Worm (Caenorhabditis elegans) whole organism, young adult: Measurements from ENCODE around the gene kin-20.
A peak's percentile ranks its signal among the peaks of the same experiment; 100 is the strongest.

Source experiments
- B0019.2 ChIP-seq: fragments of 200-800 bp; sonication (Bioruptor generic); conservative IDR thresholded peaks from 2 replicates; pipeline ENCODE4 v1.3.6; 2022; ENCODE audit warnings: missing genetic modification reagents, missing genetic modification characterization, missing compliant biosample characterization
- B0035.1 ChIP-seq: sonication (generic microtip); optimal IDR thresholded peaks from 2 replicates; lab custom pipeline; 2016; ENCODE audit warnings: missing genetic modification characterization, mild to moderate bottlenecking, missing compliant biosample characterization, missing genotype, missing genetic modification reagents
- B0261.1 ChIP-seq: sonication (generic microtip); optimal IDR thresholded peaks from 2 replicates; lab custom pipeline; 2016; ENCODE audit warnings: mild to moderate bottlenecking, missing genetic modification characterization, moderate library complexity, missing compliant biosample characterization
- C17E4.6 ChIP-seq: fragments of 200-800 bp; sonication (Bioruptor generic); IDR thresholded peaks from 2 replicates; pipeline ENCODE4 v1.3.6; 2022; ENCODE audit warnings: missing genetic modification reagents, missing genetic modification characterization, missing compliant biosample characterization
- D2030.7 ChIP-seq: fragments of 200-800 bp; sonication (Bioruptor generic); IDR thresholded peaks from 2 replicates; pipeline ENCODE4 v1.3.6; 2022; ENCODE audit warnings: missing genetic modification reagents, missing genetic modification characterization, missing compliant biosample characterization
- F10E7.11 ChIP-seq: sonication (generic microtip); optimal IDR thresholded peaks from 2 replicates; lab custom pipeline; 2017; ENCODE audit warnings: mild to moderate bottlenecking, missing genetic modification characterization, moderate library complexity, missing compliant biosample characterization
- F37B4.10 ChIP-seq: fragments of 200-800 bp; sonication (Bioruptor generic); IDR thresholded peaks from 2 replicates; pipeline ENCODE4 v1.3.6; 2022; ENCODE audit warnings: missing genetic modification characterization, missing compliant biosample characterization
- F39B2.1 ChIP-seq: fragments of 200-800 bp; sonication (Bioruptor generic); IDR thresholded peaks from 2 replicates; pipeline ENCODE4 v1.3.6; 2022; ENCODE audit warnings: missing genetic modification reagents, missing genetic modification characterization, missing compliant biosample characterization
- K11D2.4 ChIP-seq: fragments of 200-800 bp; sonication (Bioruptor generic); IDR thresholded peaks from 2 replicates; pipeline ENCODE4 v1.3.6; 2022; ENCODE audit warnings: missing genetic modification reagents, missing genetic modification characterization, missing compliant biosample characterization
- T26A5.8 ChIP-seq: sonication (generic microtip); optimal IDR thresholded peaks from 2 replicates; lab custom pipeline; 2016; ENCODE audit warnings: missing genetic modification characterization, missing compliant biosample characterization
- Y56A3A.18 ChIP-seq: fragments of 200-800 bp; sonication (Bioruptor generic); IDR thresholded peaks from 2 replicates; pipeline ENCODE4 v1.3.6; 2022; ENCODE audit warnings: missing genetic modification reagents, missing genetic modification characterization, missing compliant biosample characterization
- Y67H2A.10 ChIP-seq: fragments of 200-800 bp; sonication (Bioruptor generic); conservative IDR thresholded peaks from 2 replicates; pipeline ENCODE4 v1.3.6; 2022; ENCODE audit warnings: missing genetic modification reagents, missing genetic modification characterization, missing compliant biosample characterization
- ZK185.1 ChIP-seq: sonication (generic microtip); optimal IDR thresholded peaks from 2 replicates; lab custom pipeline; 2016; ENCODE audit warnings: mild to moderate bottlenecking, missing genetic modification characterization, missing compliant biosample characterization; ENCODE audit not compliant: poor library complexity, severe bottlenecking
- akir-1 ChIP-seq: fragments of 200-800 bp; sonication (Bioruptor generic); optimal IDR thresholded peaks from 2 replicates; lab custom pipeline; 2018; ENCODE audit warnings: mild to moderate bottlenecking, missing genetic modification characterization, moderate library complexity, missing compliant biosample characterization
- aptf-2 ChIP-seq: fragments of 200-800 bp; sonication (Bioruptor generic); conservative IDR thresholded peaks from 2 replicates; pipeline ENCODE4 v1.3.6; 2022; ENCODE audit warnings: missing genetic modification reagents, missing genetic modification characterization, missing compliant biosample characterization
- atf-7 ChIP-seq: sonication (generic microtip); optimal IDR thresholded peaks from 2 replicates; lab custom pipeline; 2017; ENCODE audit warnings: mild to moderate bottlenecking, missing genetic modification characterization, missing compliant biosample characterization
- athp-1 ChIP-seq: sonication (generic microtip); optimal IDR thresholded peaks from 2 replicates; lab custom pipeline; 2017; ENCODE audit warnings: mild to moderate bottlenecking, missing genetic modification characterization, missing compliant biosample characterization
- attf-5 ChIP-seq: fragments of 200-800 bp; sonication (Bioruptor generic); optimal IDR thresholded peaks from 2 replicates; lab custom pipeline; 2018; ENCODE audit warnings: mild to moderate bottlenecking, missing genetic modification characterization, missing compliant biosample characterization
- attf-6 ChIP-seq: fragments of 200-800 bp; sonication (Bioruptor generic); IDR thresholded peaks from 2 replicates; pipeline ENCODE4 v1.3.6; 2022; ENCODE audit warnings: missing genetic modification reagents, missing genetic modification characterization, missing compliant biosample characterization
- bed-1 ChIP-seq: fragments of 200-800 bp; sonication (Bioruptor generic); IDR thresholded peaks from 2 replicates; pipeline ENCODE4 v1.3.6; 2022; ENCODE audit warnings: missing genetic modification reagents, missing genetic modification characterization, missing compliant biosample characterization
- bed-2 ChIP-seq: fragments of 200-800 bp; sonication (Bioruptor generic); IDR thresholded peaks from 2 replicates; pipeline ENCODE4 v1.3.6; 2022; ENCODE audit warnings: missing genetic modification reagents, missing genetic modification characterization, missing compliant biosample characterization
- ceh-100 ChIP-seq: fragments of 200-800 bp; sonication (Bioruptor generic); IDR thresholded peaks from 2 replicates; pipeline ENCODE4 v1.3.6; 2022; ENCODE audit warnings: missing genetic modification reagents, missing genetic modification characterization, missing compliant biosample characterization
- ceh-27 ChIP-seq: fragments of 200-800 bp; sonication (Bioruptor generic); optimal IDR thresholded peaks from 2 replicates; lab custom pipeline; 2018; ENCODE audit warnings: mild to moderate bottlenecking, missing genetic modification characterization, moderate library complexity, missing compliant biosample characterization
- ceh-79 ChIP-seq: sonication (generic microtip); optimal IDR thresholded peaks from 2 replicates; lab custom pipeline; 2017; ENCODE audit warnings: mild to moderate bottlenecking, missing genetic modification characterization, missing compliant biosample characterization
- chd-7 ChIP-seq: sonication (generic microtip); optimal IDR thresholded peaks from 2 replicates; lab custom pipeline; 2016; ENCODE audit warnings: mild to moderate bottlenecking, missing genetic modification characterization, moderate library complexity, missing compliant biosample characterization
- dpff-1 ChIP-seq: sonication (generic microtip); optimal IDR thresholded peaks from 2 replicates; lab custom pipeline; 2017; ENCODE audit warnings: mild to moderate bottlenecking, missing genetic modification characterization, missing compliant biosample characterization
- efl-1 ChIP-seq: fragments of 150-350 bp; optimal IDR thresholded peaks from 2 replicates; lab custom pipeline; 2014; ENCODE audit warnings: missing biosample characterization, missing genetic modification reagents, missing genetic modification characterization
- egl-18 ChIP-seq: fragments of 200-800 bp; sonication (Bioruptor generic); IDR thresholded peaks from 2 replicates; pipeline ENCODE4 v1.3.6; 2022; ENCODE audit warnings: missing genetic modification reagents, missing genetic modification characterization, missing compliant biosample characterization
- ets-4 ChIP-seq: fragments of 200-800 bp; sonication (Bioruptor generic); optimal IDR thresholded peaks from 2 replicates; lab custom pipeline; 2018; ENCODE audit warnings: mild to moderate bottlenecking, missing genetic modification characterization, missing compliant biosample characterization
- him-1 ChIP-seq: sonication (generic microtip); optimal IDR thresholded peaks from 2 replicates; lab custom pipeline; 2016; ENCODE audit warnings: missing genotype, missing genetic modification reagents, missing genetic modification characterization, missing compliant biosample characterization
- hlh-12 ChIP-seq: sonication (generic microtip); optimal IDR thresholded peaks from 2 replicates; lab custom pipeline; 2016; ENCODE audit warnings: missing genetic modification characterization, missing compliant biosample characterization
- lsy-27 ChIP-seq: sonication (generic microtip); optimal IDR thresholded peaks from 2 replicates; lab custom pipeline; 2017; ENCODE audit warnings: missing genetic modification characterization, mild to moderate bottlenecking, missing compliant biosample characterization, antibody characterized with exemption, missing genotype, borderline replicate concordance; ENCODE audit not compliant: insufficient read depth
- madf-6 ChIP-seq: fragments of 200-800 bp; sonication (Bioruptor generic); IDR thresholded peaks from 2 replicates; pipeline ENCODE4 v1.3.6; 2022; ENCODE audit warnings: missing genetic modification reagents, missing genetic modification characterization, missing compliant biosample characterization
- madf-8 ChIP-seq: fragments of 200-800 bp; sonication (Bioruptor generic); conservative IDR thresholded peaks from 2 replicates; pipeline ENCODE4 v1.3.6; 2022; ENCODE audit warnings: missing genetic modification reagents, missing genetic modification characterization, missing compliant biosample characterization
- nfya-1 ChIP-seq: sonication (generic microtip); optimal IDR thresholded peaks from 2 replicates; lab custom pipeline; 2017; ENCODE audit warnings: antibody characterized with exemption, missing compliant biosample characterization, missing genetic modification characterization, borderline replicate concordance; ENCODE audit not compliant: insufficient read depth
- nfya-2 ChIP-seq: fragments of 200-800 bp; sonication (Bioruptor generic); IDR thresholded peaks from 2 replicates; pipeline ENCODE4 v1.3.6; 2022; ENCODE audit warnings: missing genetic modification reagents, missing genetic modification characterization, missing compliant biosample characterization
- nfyb-1 ChIP-seq: fragments of 200-800 bp; sonication (Bioruptor generic); IDR thresholded peaks from 2 replicates; pipeline ENCODE4 v1.3.6; 2022; ENCODE audit warnings: missing genetic modification reagents, missing genetic modification characterization, missing compliant biosample characterization
- nhr-120 ChIP-seq: fragments of 200-800 bp; sonication (Bioruptor generic); IDR thresholded peaks from 2 replicates; pipeline ENCODE4 v1.3.6; 2022; ENCODE audit warnings: missing genetic modification characterization, missing compliant biosample characterization
- repo-1 ChIP-seq: sonication (generic microtip); optimal IDR thresholded peaks from 2 replicates; lab custom pipeline; 2017; ENCODE audit warnings: mild to moderate bottlenecking, missing genetic modification characterization, missing compliant biosample characterization
- rpc-1 ChIP-seq, 2 experiments: fragments of 150-350 bp in 1 of 2; sonication (generic microtip) in 1 of 2; optimal IDR thresholded peaks; 2 replicates each; lab custom pipeline; 2014 to 2018; ENCODE audit warnings: missing biosample characterization in 1 of 2, missing genetic modification characterization in 1 of 2, missing genetic modification reagents in 1 of 2, missing genotype in 1 of 2
- sdz-38 ChIP-seq: sonication (generic microtip); optimal IDR thresholded peaks from 2 replicates; lab custom pipeline; 2016; ENCODE audit warnings: missing genotype, missing genetic modification characterization, missing compliant biosample characterization
- sea-2 ChIP-seq: fragments of 200-800 bp; sonication (Bioruptor generic); IDR thresholded peaks from 2 replicates; pipeline ENCODE4 v1.3.6; 2022; ENCODE audit warnings: missing genetic modification characterization, missing compliant biosample characterization
- somi-1 ChIP-seq: fragments of 200-800 bp; sonication (Bioruptor generic); optimal IDR thresholded peaks from 2 replicates; lab custom pipeline; 2018; ENCODE audit warnings: mild to moderate bottlenecking, missing genetic modification characterization, missing compliant biosample characterization
- tlf-1 ChIP-seq: fragments of 200-800 bp; sonication (Bioruptor generic); optimal IDR thresholded peaks from 2 replicates; lab custom pipeline; 2018; ENCODE audit warnings: mild to moderate bottlenecking, missing genetic modification characterization, missing compliant biosample characterization
- unc-130 ChIP-seq: sonication (generic microtip); optimal IDR thresholded peaks from 2 replicates; lab custom pipeline; 2016; ENCODE audit warnings: missing genetic modification reagents, missing genetic modification characterization, missing compliant biosample characterization
- unc-62 ChIP-seq: fragments of 150-350 bp; optimal IDR thresholded peaks from 2 replicates; lab custom pipeline; 2014; ENCODE audit warnings: missing biosample characterization, missing genetic modification reagents, missing genetic modification characterization
- ztf-18 ChIP-seq: sonication (generic microtip); optimal IDR thresholded peaks from 2 replicates; lab custom pipeline; 2016; ENCODE audit warnings: missing genotype, mild to moderate bottlenecking, missing genetic modification characterization, missing compliant biosample characterization
- ztf-26 ChIP-seq: sonication (generic microtip); optimal IDR thresholded peaks from 2 replicates; lab custom pipeline; 2017; ENCODE audit warnings: missing genetic modification characterization, missing compliant biosample characterization
- ztf-28 ChIP-seq: fragments of 200-800 bp; sonication (Bioruptor generic); IDR thresholded peaks from 2 replicates; pipeline ENCODE4 v1.3.6; 2022; ENCODE audit warnings: missing genetic modification reagents, missing genetic modification characterization, missing compliant biosample characterization
- ztf-6 ChIP-seq: fragments of 200-800 bp; sonication (Bioruptor generic); IDR thresholded peaks from 2 replicates; pipeline ENCODE4 v1.3.6; 2022; ENCODE audit warnings: missing genetic modification reagents, missing genetic modification characterization, missing compliant biosample characterization

kin-20 gene

ce11 chrX:15236036-15236435 lies 41.5 kb downstream of the kin-20 start:
- TF ChIP-seq ceh-100 (GFP tag; lab: Robert Waterston, UW) (peak; percentile 28; the same call in 1 of the 2 replicates), nfyb-1 (GFP tag; lab: Robert Waterston, UW) (peak; percentile 71; the same call in 1 of the 2 replicates), F37B4.10 (no peak), madf-8 (GFP tag; lab: Robert Waterston, UW) (no peak), sdz-38 (tag; lab: Kevin White, UChicago) (no peak), ets-4 (GFP tag; lab: Kevin White, UChicago) (no peak), Y67H2A.10 (GFP tag; lab: Robert Waterston, UW) (no peak), hlh-12 (tag; lab: Kevin White, UChicago) (no peak), unc-62 (no peak), bed-1 (no peak), nfya-2 (no peak), somi-1 (GFP tag; lab: Kevin White, UChicago) (no peak), unc-130 (GFP tag; lab: Kevin White, UChicago) (no peak), D2030.7 (peak; percentile 55; the same call in 1 of the 2 replicates), ztf-28 (GFP tag; lab: Robert Waterston, UW) (no peak), tlf-1 (GFP tag; lab: Kevin White, UChicago) (no peak), F10E7.11 (tag; lab: Kevin White, UChicago) (no peak), ceh-27 (GFP tag; lab: Kevin White, UChicago) (no peak), K11D2.4 (GFP tag; lab: Robert Waterston, UW) (no peak), B0261.1 (tag; lab: Kevin White, UChicago) (peak; percentile 75), atf-7 (no peak), ztf-18 (tag; lab: Kevin White, UChicago) (peak; percentile 27), C17E4.6 (GFP tag; lab: Robert Waterston, UW) (no peak), nhr-120 (no peak), egl-18 (no peak), bed-2 (GFP tag; lab: Robert Waterston, UW) (no peak), ZK185.1 (tag; lab: Kevin White, UChicago) (no peak), rpc-1 (optimal IDR thresholded peaks at IDR 0.05; lab: Kevin White, UChicago) (peak; percentile 57), rpc-1 (tag; optimal IDR thresholded peaks at IDR 0.05; lab: Kevin White, UChicago) (peak; percentile 75), repo-1 (tag; lab: Kevin White, UChicago) (no peak), Y56A3A.18 (GFP tag; lab: Robert Waterston, UW) (no peak), athp-1 (tag; lab: Kevin White, UChicago) (no peak), nfya-1 (no peak), ceh-79 (no peak), him-1 (peak; percentile 67), dpff-1 (tag; lab: Kevin White, UChicago) (no peak), F39B2.1 (GFP tag; lab: Robert Waterston, UW) (no peak), attf-6 (GFP tag; lab: Robert Waterston, UW) (no peak), ztf-26 (no peak), sea-2 (GFP tag; lab: Robert Waterston, UW) (no peak), B0035.1 (tag; lab: Kevin White, UChicago) (no peak), madf-6 (GFP tag; lab: Robert Waterston, UW) (no peak), akir-1 (no peak), lsy-27 (no peak), aptf-2 (GFP tag; lab: Robert Waterston, UW) (no peak), ztf-6 (GFP tag; lab: Robert Waterston, UW) (no peak), B0019.2 (GFP tag; lab: Robert Waterston, UW) (no peak), chd-7 (no peak), efl-1 (no peak), attf-5 (GFP tag; lab: Kevin White, UChicago) (no peak), T26A5.8 (tag; lab: Kevin White, UChicago) (no peak)
